Worm (Caenorhabditis elegans): ENCODE measurements around the gene F25A2.1.

- TF ChIP-seq ama-1 (optimal IDR thresholded peaks at IDR 0.05) = no peak
- TF ChIP-seq ztf-4 (tag; optimal IDR thresholded peaks at IDR 0.05) = no peak
- TF ChIP-seq alr-1 (tag; optimal IDR thresholded peaks at IDR 0.05) = no peak
- no peak for TF ChIP-seq elt-3 (tag; optimal IDR thresholded peaks at IDR 0.05)
Measured at ce11 chrV:1160716-1161115, 18.7 kb upstream of the F25A2.1 start.

All from whole organism, L2 larva.